Fruit fly (Drosophila melanogaster): ENCODE measurements around the gene CG7202.

Gene CG7202

DNA sequence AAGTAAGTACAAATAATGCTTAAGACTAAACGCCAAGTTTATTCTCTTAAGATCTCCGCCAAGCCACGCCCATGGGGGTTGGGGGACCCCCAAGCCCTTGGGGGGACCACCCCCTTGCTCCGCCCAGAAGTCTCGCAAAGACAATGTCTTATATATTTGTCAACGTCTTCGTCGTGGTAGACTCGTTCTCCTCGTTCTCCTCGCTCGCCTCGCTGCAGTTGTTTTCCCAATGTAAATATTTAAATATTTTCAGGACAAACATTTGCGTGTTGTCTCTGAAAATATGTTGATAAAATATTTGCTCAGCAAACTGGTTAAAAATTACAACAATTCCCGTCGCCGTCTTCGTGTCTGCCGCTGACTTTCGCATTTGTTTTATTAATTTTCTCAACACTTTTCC lies 28.3 kb downstream of the CG7202 start (continued):
- TF ChIP-seq Ravus (GFP tag; IDR thresholded peaks at IDR 0.05) (no peak), MESR4 (GFP tag; optimal IDR thresholded peaks at IDR 0.05) (no peak), br (optimal IDR thresholded peaks at IDR 0.05) (no peak), C15 (GFP tag; IDR thresholded peaks at IDR 0.05) (no peak), zf30C (GFP tag; optimal IDR thresholded peaks at IDR 0.05) (no peak), kah (GFP tag; optimal IDR thresholded peaks at IDR 0.05) (peak; percentile 21), chm (GFP tag; IDR thresholded peaks at IDR 0.05) (peak; percentile 63; the same call in 1 of the 2 replicates), sqz (GFP tag; optimal IDR thresholded peaks at IDR 0.05) (peak; percentile 68), CG15696 (tag; optimal IDR thresholded peaks at IDR 0.05) (peak; percentile 99), Optix (GFP tag; IDR thresholded peaks at IDR 0.05) (peak; percentile 62; the same call in 1 of the 3 replicates), gsb (GFP tag; IDR thresholded peaks at IDR 0.05) (no peak), CG14050 (GFP tag; IDR thresholded peaks at IDR 0.05) (no peak), crp (GFP tag; optimal IDR thresholded peaks at IDR 0.05) (peak in 1 of 2 experiments; percentile 27), Atf3 (GFP tag; optimal IDR thresholded peaks at IDR 0.05) (peak; percentile 24), CG4360 (GFP tag; IDR thresholded peaks at IDR 0.05) (peak; percentile 71), CG18764 (GFP tag; optimal IDR thresholded peaks at IDR 0.05) (peak; percentile 34), CG13296 (GFP tag; optimal IDR thresholded peaks at IDR 0.05) (no peak), CG16779 (GFP tag; IDR thresholded peaks at IDR 0.05) (no peak), abd-A (tag; optimal IDR thresholded peaks at IDR 0.05) (no peak), Oli (tag; optimal IDR thresholded peaks at IDR 0.05) (peak; percentile 59), CG9797 (GFP tag; optimal IDR thresholded peaks at IDR 0.05) (peak; percentile 34), fd102C (GFP tag; optimal IDR thresholded peaks at IDR 0.05) (peak; percentile 100), seq (GFP tag; IDR thresholded peaks at IDR 0.05) (no peak), CG1603 (tag; optimal IDR thresholded peaks at IDR 0.05) (peak; percentile 89), chif (GFP tag; optimal IDR thresholded peaks at IDR 0.05) (peak; percentile 54 to 62), sens-2 (GFP tag; IDR thresholded peaks at IDR 0.05) (no peak), Med (GFP tag) (peak; percentile 93), cas (GFP tag; IDR thresholded peaks at IDR 0.05) (no peak), CG10431 (GFP tag; optimal IDR thresholded peaks at IDR 0.05) (peak; percentile 43), BEAF-32 (GFP tag; optimal IDR thresholded peaks at IDR 0.05) (no peak), CG11093 (GFP tag; IDR thresholded peaks at IDR 0.05) (peak; percentile 61; the same call in 1 of the 3 replicates), prd (optimal IDR thresholded peaks at IDR 0.05) (no peak), prd (GFP tag; IDR thresholded peaks at IDR 0.05) (peak; percentile 70), Stat92E (GFP tag; optimal IDR thresholded peaks at IDR 0.05) (no peak), ap (GFP tag; IDR thresholded peaks at IDR 0.05) (no peak), tgo (GFP tag; IDR thresholded peaks at IDR 0.05) (no peak), Oaz (GFP tag; IDR thresholded peaks at IDR 0.05) (no peak), CG4328 (GFP tag; optimal IDR thresholded peaks at IDR 0.05) (no peak), CG3726 (GFP tag; IDR thresholded peaks at IDR 0.05) (no peak), YL-1 (GFP tag; optimal IDR thresholded peaks at IDR 0.05) (peak; percentile 61), CG33213 (GFP tag; optimal IDR thresholded peaks at IDR 0.05) (peak; percentile 55), CG9215 (GFP tag; IDR thresholded peaks at IDR 0.05) (no peak), ATbp (GFP tag; optimal IDR thresholded peaks at IDR 0.05) (peak; percentile 80)

DNA sequence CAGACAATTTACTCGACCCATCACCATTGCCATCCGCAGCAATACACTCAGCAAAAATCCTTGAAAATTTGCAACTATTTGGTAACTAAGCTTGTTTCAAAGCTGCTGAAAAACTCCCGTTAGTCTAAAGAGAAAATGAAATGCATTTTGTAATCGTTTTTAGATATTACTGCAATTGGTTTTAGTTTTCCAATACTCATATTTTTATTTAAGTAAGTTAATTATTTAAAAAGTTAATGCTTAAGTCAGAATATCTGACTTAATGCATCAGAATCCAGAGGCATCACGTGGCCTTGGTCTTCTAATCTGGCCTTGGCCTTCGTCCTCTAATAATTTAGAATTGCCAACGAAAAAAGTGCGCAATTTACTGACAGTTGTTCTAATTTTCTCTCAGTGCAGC lies 29.7 kb downstream of the CG7202 start:
- TF ChIP-seq lilli (GFP tag; optimal IDR thresholded peaks at IDR 0.05), result no peak
- TF ChIP-seq esg (GFP tag; conservative IDR thresholded peaks at IDR 0.05), result no peak
- no peak for TF ChIP-seq nerfin-2 (GFP tag; IDR thresholded peaks at IDR 0.05; ENCODE audit: partially characterized antibody)
- TF ChIP-seq sc (optimal IDR thresholded peaks at IDR 0.05), result no peak
- TF ChIP-seq sc (GFP tag; optimal IDR thresholded peaks at IDR 0.05), result peak; percentile 43
- no peak for TF ChIP-seq Kr (GFP tag; optimal IDR thresholded peaks at IDR 0.05)
- no peak for TF ChIP-seq emc (GFP tag; optimal IDR thresholded peaks at IDR 0.05)
- TF ChIP-seq ftz-f1 (GFP tag; optimal IDR thresholded peaks at IDR 0.05), result no peak
- no peak for TF ChIP-seq jigr1 (GFP tag; IDR thresholded peaks at IDR 0.05)
- TF ChIP-seq Atf-2 (GFP tag; optimal IDR thresholded peaks at IDR 0.05), result no peak
- TF ChIP-seq nerfin-1 (tag; optimal IDR thresholded peaks at IDR 0.05), result no peak
- no peak for TF ChIP-seq exex (tag; optimal IDR thresholded peaks at IDR 0.05)
